Worm (Caenorhabditis elegans): ENCODE data around the gene srlf-31.

- TF ChIP-seq fkh-10 (GFP tag; optimal IDR thresholded peaks at IDR 0.05) (no peak), elt-3 (tag; optimal IDR thresholded peaks at IDR 0.05) (peak in 1 of 3 experiments; percentile 72), snpc-4 (tag; optimal IDR thresholded peaks at IDR 0.05) (no peak), ceh-16 (tag; optimal IDR thresholded peaks at IDR 0.05) (no peak), fkh-2 (tag; optimal IDR thresholded peaks at IDR 0.05) (no peak), daf-12 (tag; optimal IDR thresholded peaks at IDR 0.05) (no peak), ztf-11 (tag; optimal IDR thresholded peaks at IDR 0.05) (no peak)
Measured at ce11 chrIV:11899358-11899757, 23.6 kb downstream of the srlf-31 start, which contains the start of gene nhr-43.
